Worm (Caenorhabditis elegans): ENCODE measurements around the gene C50F4.6.
A peak's percentile ranks its signal among the peaks of the same experiment; 100 is the strongest.

C50F4.6 gene

DNA sequence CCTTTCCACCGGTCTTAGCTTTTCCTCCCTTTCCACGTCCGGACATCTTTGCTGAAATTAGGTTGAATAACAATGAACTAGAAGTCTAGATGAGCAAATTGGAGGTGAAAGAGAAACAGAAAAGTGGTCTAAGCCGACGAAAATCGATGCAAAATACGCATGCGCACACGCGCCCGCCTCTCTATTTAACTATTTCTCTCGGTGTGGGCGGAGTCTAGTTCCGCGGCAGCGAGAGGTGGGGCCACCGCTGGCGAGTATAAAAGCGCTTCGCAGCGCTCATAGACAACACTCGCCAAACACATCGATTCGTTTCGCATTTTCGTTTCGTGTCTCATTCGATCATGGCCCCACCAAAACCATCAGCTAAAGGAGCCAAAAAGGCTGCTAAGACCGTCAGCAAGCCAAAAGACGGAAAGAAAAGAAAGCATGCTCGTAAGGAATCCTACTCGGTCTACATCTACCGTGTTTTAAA lies 618 bp upstream of the C50F4.6 start, which contains the start of the genes his-35 and his-41:
Gene his-35 (minus strand): TSS at position 51 of the 472 bp plus-strand sequence.
Gene his-41 (plus strand): TSS at position 299 of the 472 bp plus-strand sequence.
- TF ChIP-seq nfya-1 (tag; optimal IDR thresholded peaks at IDR 0.05): peak; percentile 39
- TF ChIP-seq dve-1 (tag; optimal IDR thresholded peaks at IDR 0.05): peak; percentile 6
- no peak for TF ChIP-seq ceh-18 (tag; optimal IDR thresholded peaks at IDR 0.05)
- peak; percentile 11 for TF ChIP-seq rnt-1 (tag; optimal IDR thresholded peaks at IDR 0.05)
- peak; percentile 11 for TF ChIP-seq ceh-31 (tag; optimal IDR thresholded peaks at IDR 0.05)
- no peak for TF ChIP-seq ceh-2 (tag; optimal IDR thresholded peaks at IDR 0.05)
- peak; percentile 56 for TF ChIP-seq ceh-48 (tag; optimal IDR thresholded peaks at IDR 0.05)
- no peak for TF ChIP-seq che-1 (tag; optimal IDR thresholded peaks at IDR 0.05)
- TF ChIP-seq K02D7.2 (tag; optimal IDR thresholded peaks at IDR 0.05): no peak
- no peak for TF ChIP-seq F13H6.1 (tag; optimal IDR thresholded peaks at IDR 0.05)

DNA sequence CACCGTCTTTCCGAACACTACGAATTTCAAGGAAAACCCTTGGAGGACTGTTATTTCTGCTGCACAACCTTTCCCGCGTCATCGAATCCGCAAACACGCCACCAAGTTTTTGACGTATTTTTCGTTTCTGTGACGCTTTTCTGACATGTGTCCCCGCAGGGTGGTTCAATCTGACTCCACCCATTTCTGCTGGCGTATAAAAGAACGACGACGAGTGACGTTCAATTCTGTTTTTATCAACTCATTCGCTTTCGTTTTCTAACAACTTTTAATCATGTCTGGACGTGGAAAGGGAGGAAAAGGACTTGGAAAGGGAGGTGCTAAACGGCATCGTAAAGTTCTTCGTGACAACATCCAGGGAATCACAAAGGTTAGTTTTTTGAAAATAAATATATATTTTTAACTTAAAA lies 973 bp downstream of the C50F4.6 start, which contains the start of gene his-37:
Gene his-37 (plus strand): TSS at position 246 of the 410 bp plus-strand sequence.
- no peak for TF ChIP-seq hlh-6 (tag; optimal IDR thresholded peaks at IDR 0.05)
- TF ChIP-seq ceh-18 (tag; optimal IDR thresholded peaks at IDR 0.05): peak; percentile 96
- peak; percentile 92 for TF ChIP-seq tbx-2 (tag; optimal IDR thresholded peaks at IDR 0.05)
- TF ChIP-seq nhr-232 (tag; optimal IDR thresholded peaks at IDR 0.05): no peak
- peak; percentile 83 for TF ChIP-seq elt-2 (tag; optimal IDR thresholded peaks at IDR 0.05)
- TF ChIP-seq K02D7.2 (tag; optimal IDR thresholded peaks at IDR 0.05): no peak
- TF ChIP-seq unc-86 (tag; optimal IDR thresholded peaks at IDR 0.05): peak; percentile 60
- peak; percentile 11 for TF ChIP-seq dmd-4 (tag; optimal IDR thresholded peaks at IDR 0.05; ENCODE audit: borderline replicate concordance)
- no peak for TF ChIP-seq ceh-9 (tag; optimal IDR thresholded peaks at IDR 0.05)
- peak; percentile 41 for TF ChIP-seq hlh-8 (tag; optimal IDR thresholded peaks at IDR 0.05)
- TF ChIP-seq nfya-1 (tag; optimal IDR thresholded peaks at IDR 0.05): peak; percentile 93
- peak; percentile 79 for TF ChIP-seq pax-1 (tag; optimal IDR thresholded peaks at IDR 0.05)
- TF ChIP-seq ref-2 (tag; optimal IDR thresholded peaks at IDR 0.05): peak; percentile 85
- peak; percentile 71 for TF ChIP-seq ceh-14 (tag; optimal IDR thresholded peaks at IDR 0.05)
- no peak for TF ChIP-seq ceh-24 (tag; optimal IDR thresholded peaks at IDR 0.05)
- TF ChIP-seq K09A11.1 (tag; optimal IDR thresholded peaks at IDR 0.05; ENCODE audit: insufficient read depth): no peak
- TF ChIP-seq pros-1 (tag; optimal IDR thresholded peaks at IDR 0.05): peak; percentile 66
- TF ChIP-seq ceh-30 (tag; optimal IDR thresholded peaks at IDR 0.05): peak; percentile 45
- no peak for TF ChIP-seq eyg-1 (tag; optimal IDR thresholded peaks at IDR 0.05)
- TF ChIP-seq ceh-22 (tag; optimal IDR thresholded peaks at IDR 0.05): no peak
- TF ChIP-seq zip-5 (tag; optimal IDR thresholded peaks at IDR 0.05): no peak
- peak; percentile 44 for TF ChIP-seq C08G9.2 (tag; optimal IDR thresholded peaks at IDR 0.05)
- peak; percentile 96 for TF ChIP-seq ceh-31 (tag; optimal IDR thresholded peaks at IDR 0.05)
- TF ChIP-seq T23F11.4 (GFP tag; optimal IDR thresholded peaks at IDR 0.05): peak; percentile 38
- TF ChIP-seq unc-42 (tag; optimal IDR thresholded peaks at IDR 0.05): peak; percentile 86
- peak; percentile 67 for TF ChIP-seq ceh-34 (tag; optimal IDR thresholded peaks at IDR 0.05)
- peak; percentile 85 for TF ChIP-seq nhr-11 (tag; optimal IDR thresholded peaks at IDR 0.05)
- peak; percentile 92 for TF ChIP-seq unc-55 (GFP tag; optimal IDR thresholded peaks at IDR 0.05)
- no peak for TF ChIP-seq hlh-13 (GFP tag; optimal IDR thresholded peaks at IDR 0.05)
- TF ChIP-seq gmeb-2 (tag; optimal IDR thresholded peaks at IDR 0.05): peak; percentile 16
- peak; percentile 25 for TF ChIP-seq tbx-7 (tag; optimal IDR thresholded peaks at IDR 0.05)
- peak; percentile 38 for TF ChIP-seq ttx-3 (tag; optimal IDR thresholded peaks at IDR 0.05)
- peak; percentile 93 for TF ChIP-seq rnt-1 (tag; optimal IDR thresholded peaks at IDR 0.05)
- TF ChIP-seq unc-3 (GFP tag; conservative IDR thresholded peaks at IDR 0.05): no peak
- TF ChIP-seq unc-3 (tag; optimal IDR thresholded peaks at IDR 0.05): peak; percentile 65
- TF ChIP-seq madf-2 (tag; optimal IDR thresholded peaks at IDR 0.05): peak; percentile 74
- TF ChIP-seq sox-2 (GFP tag; IDR thresholded peaks at IDR 0.05): no peak
- TF ChIP-seq ceh-2 (tag; optimal IDR thresholded peaks at IDR 0.05): peak; percentile 52
- peak; percentile 72 for TF ChIP-seq ztf-16 (tag; optimal IDR thresholded peaks at IDR 0.05)
- no peak for TF ChIP-seq odd-2 (tag; optimal IDR thresholded peaks at IDR 0.05)
- TF ChIP-seq fkh-10 (GFP tag; optimal IDR thresholded peaks at IDR 0.05): peak; percentile 50
- TF ChIP-seq syd-9 (tag; optimal IDR thresholded peaks at IDR 0.05): peak; percentile 57
- TF ChIP-seq mec-3 (tag; optimal IDR thresholded peaks at IDR 0.05; ENCODE audit: borderline replicate concordance): no peak
- peak; percentile 86 for TF ChIP-seq ets-4 (tag; optimal IDR thresholded peaks at IDR 0.05)
- peak; percentile 95 for TF ChIP-seq dve-1 (tag; optimal IDR thresholded peaks at IDR 0.05)
- TF ChIP-seq hlh-30 (tag; optimal IDR thresholded peaks at IDR 0.05; ENCODE audit: insufficient read depth): peak; percentile 64
- peak; percentile 12 for TF ChIP-seq pha-2 (tag; optimal IDR thresholded peaks at IDR 0.05)

All from whole organism, late embryonic.